Fruit fly (Drosophila melanogaster) whole organism, pupa: ENCODE measurements around the gene repo.

Experiments
- CG10348 ChIP-seq: fragments of 200-800 bp; sonication (Bioruptor generic); IDR thresholded peaks from 2 replicates; pipeline ENCODE4 v1.3.6; 2022; ENCODE audit warnings: missing biosample characterization, missing genetic modification characterization
- CG12605 ChIP-seq: fragments of 200-800 bp; sonication (Bioruptor generic); IDR thresholded peaks from 2 replicates; pipeline ENCODE4 v1.3.6; 2022; ENCODE audit warnings: missing biosample characterization, missing genetic modification characterization
- CG13204 ChIP-seq: fragments of 200-800 bp; sonication (Bioruptor generic); optimal IDR thresholded peaks from 2 replicates; lab custom pipeline; 2018; ENCODE audit warnings: missing biosample characterization, mild to moderate bottlenecking, missing genetic modification characterization, moderate library complexity
- CG14655 ChIP-seq: fragments of 200-800 bp; sonication (Bioruptor generic); optimal IDR thresholded peaks from 3 replicates; lab custom pipeline; 2017; ENCODE audit warnings: mild to moderate bottlenecking, missing biosample characterization, missing genetic modification reagents, missing genetic modification characterization
- CG15710 ChIP-seq: fragments of 200-800 bp; sonication (Bioruptor generic); optimal IDR thresholded peaks from 2 replicates; lab custom pipeline; 2018; ENCODE audit warnings: missing biosample characterization, mild to moderate bottlenecking, missing genetic modification characterization, moderate library complexity
- CG17806 ChIP-seq: fragments of 200-800 bp; sonication (Bioruptor generic); optimal IDR thresholded peaks from 2 replicates; lab custom pipeline; 2018; ENCODE audit warnings: missing biosample characterization, mild to moderate bottlenecking, missing genetic modification characterization, moderate library complexity
- CG32121 ChIP-seq: fragments of 200-800 bp; sonication (Bioruptor generic); IDR thresholded peaks from 2 replicates; pipeline ENCODE4 v1.3.6; 2022; ENCODE audit warnings: missing biosample characterization, missing genetic modification characterization
- CG34367 ChIP-seq: fragments of 200-800 bp; sonication (Bioruptor generic); optimal IDR thresholded peaks from 2 replicates; lab custom pipeline; 2018; ENCODE audit warnings: missing biosample characterization, mild to moderate bottlenecking, missing genetic modification characterization
- CG4496 ChIP-seq: fragments of 200-800 bp; sonication (Bioruptor generic); IDR thresholded peaks from 3 replicates; pipeline ENCODE4 v1.3.6; 2022; ENCODE audit warnings: missing biosample characterization, missing genetic modification characterization
- CG8159 ChIP-seq: fragments of 200-800 bp; sonication (Bioruptor generic); optimal IDR thresholded peaks from 3 replicates; lab custom pipeline; 2018; ENCODE audit warnings: missing biosample characterization, mild to moderate bottlenecking, missing genetic modification characterization, moderate library complexity
- CG8301 ChIP-seq: fragments of 200-800 bp; sonication (Bioruptor generic); optimal IDR thresholded peaks from 2 replicates; lab custom pipeline; 2018; ENCODE audit warnings: missing biosample characterization, mild to moderate bottlenecking, missing genetic modification characterization
- CG9948 ChIP-seq: fragments of 200-800 bp; sonication (Bioruptor generic); optimal IDR thresholded peaks from 2 replicates; lab custom pipeline; 2018; ENCODE audit warnings: missing biosample characterization, mild to moderate bottlenecking, missing genetic modification characterization, moderate library complexity
- D1 ChIP-seq: fragments of 200-800 bp; sonication (Bioruptor generic); optimal IDR thresholded peaks from 2 replicates; lab custom pipeline; 2018; ENCODE audit warnings: missing biosample characterization, mild to moderate bottlenecking, missing genetic modification characterization, moderate library complexity
- EcR ChIP-seq: fragments of 200-800 bp; sonication (Bioruptor generic); optimal IDR thresholded peaks from 3 replicates; lab custom pipeline; 2019; ENCODE audit warnings: missing biosample characterization, missing genetic modification characterization, mild to moderate bottlenecking, moderate library complexity, missing genetic modification reagents
- Ets98B ChIP-seq: fragments of 200-800 bp; sonication (Bioruptor generic); IDR thresholded peaks from 2 replicates; pipeline ENCODE4 v1.3.6; 2022; ENCODE audit warnings: missing biosample characterization, missing genetic modification characterization
- Pif1A ChIP-seq: fragments of 200-800 bp; sonication (Bioruptor generic); optimal IDR thresholded peaks from 3 replicates; lab custom pipeline; 2016; ENCODE audit warnings: missing biosample characterization, missing genetic modification characterization
- Pif1B ChIP-seq: fragments of 200-800 bp; sonication (Bioruptor generic); optimal IDR thresholded peaks from 3 replicates; lab custom pipeline; 2016; ENCODE audit warnings: missing biosample characterization, missing genetic modification characterization
- Snoo ChIP-seq: fragments of 200-800 bp; sonication (Bioruptor generic); optimal IDR thresholded peaks from 3 replicates; lab custom pipeline; 2017; ENCODE audit warnings: missing biosample characterization, mild to moderate bottlenecking, missing genetic modification characterization, inconsistent platforms
- fd96Ca ChIP-seq: fragments of 200-800 bp; sonication (Bioruptor generic); IDR thresholded peaks from 3 replicates; pipeline ENCODE4 v1.3.6; 2022; ENCODE audit warnings: missing biosample characterization, missing genetic modification characterization
- gl ChIP-seq: fragments of 200-800 bp; sonication (Bioruptor generic); optimal IDR thresholded peaks from 2 replicates; lab custom pipeline; 2018; ENCODE audit warnings: missing biosample characterization, mild to moderate bottlenecking, missing genetic modification characterization
- rn ChIP-seq: fragments of 200-800 bp; sonication (Bioruptor generic); IDR thresholded peaks from 2 replicates; pipeline ENCODE4 v1.3.6; 2022; ENCODE audit warnings: missing biosample characterization, missing genetic modification characterization

repo gene

dm6 chr3R:18280133-18280532, 44.1 kb downstream of the repo start:
- TF ChIP-seq EcR (GFP tag; lab: Kevin White, UChicago) (peak; percentile 58), Pif1A (GFP tag; lab: Kevin White, UChicago) (no peak)

dm6 chr3R:18280866-18281473, 45.0 kb downstream of the repo start:
- no peak for TF ChIP-seq Snoo
- TF ChIP-seq CG10348 (GFP tag; lab: Robert Waterston, UW): no peak
- TF ChIP-seq CG12605 (GFP tag; lab: Robert Waterston, UW): no peak
- TF ChIP-seq CG32121 (GFP tag; lab: Robert Waterston, UW): no peak
- no peak for TF ChIP-seq Ets98B (GFP tag; lab: Robert Waterston, UW)
- TF ChIP-seq EcR (GFP tag; lab: Kevin White, UChicago): no peak
- no peak for TF ChIP-seq CG13204
- no peak for TF ChIP-seq CG9948 (tag; lab: Kevin White, UChicago)
- no peak for TF ChIP-seq CG34367 (tag; lab: Kevin White, UChicago)
- no peak for TF ChIP-seq CG4496 (GFP tag; lab: Robert Waterston, UW)
- no peak for TF ChIP-seq fd96Ca (GFP tag; lab: Robert Waterston, UW)
- TF ChIP-seq CG15710: no peak
- no peak for TF ChIP-seq gl (tag; lab: Kevin White, UChicago)
- no peak for TF ChIP-seq Pif1B
- no peak for TF ChIP-seq CG8301 (tag; lab: Kevin White, UChicago)
- no peak for TF ChIP-seq CG17806 (tag; lab: Kevin White, UChicago)
- no peak for TF ChIP-seq CG14655
- no peak for TF ChIP-seq rn (GFP tag; lab: Robert Waterston, UW)

- TF ChIP-seq CG17806 (tag; lab: Kevin White, UChicago) (no peak), CG8159 (tag; lab: Kevin White, UChicago) (no peak), CG14655 (no peak), CG4496 (GFP tag; lab: Robert Waterston, UW) (no peak), CG10348 (GFP tag; lab: Robert Waterston, UW) (no peak), Snoo (no peak), CG15710 (no peak), Ets98B (GFP tag; lab: Robert Waterston, UW) (no peak), Pif1B (no peak), CG13204 (no peak), fd96Ca (GFP tag; lab: Robert Waterston, UW) (no peak), CG12605 (GFP tag; lab: Robert Waterston, UW) (no peak), CG8301 (tag; lab: Kevin White, UChicago) (no peak), EcR (GFP tag; lab: Kevin White, UChicago) (no peak)
These were observed 47.4 kb downstream of the repo start, which contains the start of the genes CG14312 and CG8064 for dm6 chr3R:18283441-18283840. Gene CG14312 (minus strand): TSS chr3R:18283528. Gene CG8064 (plus strand): TSS chr3R:18283660.

- TF ChIP-seq D1 (no peak), CG17806 (tag; lab: Kevin White, UChicago) (no peak), fd96Ca (GFP tag; lab: Robert Waterston, UW) (no peak), CG34367 (tag; lab: Kevin White, UChicago) (no peak), CG4496 (GFP tag; lab: Robert Waterston, UW) (no peak), CG9948 (tag; lab: Kevin White, UChicago) (no peak), rn (GFP tag; lab: Robert Waterston, UW) (no peak), CG13204 (no peak), Snoo (no peak), EcR (GFP tag; lab: Kevin White, UChicago) (no peak), CG8301 (tag; lab: Kevin White, UChicago) (no peak)
These were observed 52.7 kb downstream of the repo start, which contains the start of gene CG7131 for dm6 chr3R:18288677-18289076. Gene CG7131 (minus strand): TSS chr3R:18288777.
